Fruit fly (Drosophila melanogaster) whole organism, adult: Measurements from ENCODE around the gene DIP-eta.

Source experiments
- kay ChIP-seq: fragments of 200-800 bp; sonication (Bioruptor generic); peaks from one replicate; lab custom pipeline; 2016; ENCODE audit warnings: missing biosample characterization, missing genetic modification characterization, borderline replicate concordance
- pad ChIP-seq: fragments of 200-800 bp; sonication (Bioruptor generic); optimal IDR thresholded peaks from 3 replicates; lab custom pipeline; 2017; ENCODE audit warnings: missing biosample characterization, missing genetic modification characterization, mild to moderate bottlenecking, moderate library complexity, missing genetic modification reagents

- TF ChIP-seq kay (GFP tag; lab: Kevin White, UChicago) (no peak), pad (no peak)
Measured at dm6 chr2L:5658415-5658814, 40.7 kb upstream of the DIP-eta start, which contains the start of gene DIP-theta.
